Fruit fly (Drosophila melanogaster) whole organism, embryonic: ENCODE measurements around the gene Ppn.

Experiments
- CG13624 ChIP-seq: fragments of 200-800 bp; sonication (Bioruptor generic); optimal IDR thresholded peaks from 2 replicates; lab custom pipeline; 2016; ENCODE audit warnings: missing biosample characterization, missing genetic modification characterization
- CG4617 ChIP-seq: fragments of 200-800 bp; sonication (Bioruptor generic); optimal IDR thresholded peaks from 3 replicates; lab custom pipeline; 2016; ENCODE audit warnings: missing biosample characterization, missing genetic modification characterization, borderline replicate concordance
- scrt ChIP-seq: fragments of 200-800 bp; sonication (Bioruptor generic); optimal IDR thresholded peaks from 2 replicates; lab custom pipeline; 2018; ENCODE audit warnings: missing biosample characterization, mild to moderate bottlenecking, missing genetic modification characterization, moderate library complexity

dm6 chr3R:28562654-28563198 lies 22.6 kb upstream of the Ppn start:
- TF ChIP-seq scrt (GFP tag; lab: Kevin White, UChicago) (no peak), CG13624 (no peak), CG4617 (GFP tag; lab: Kevin White, UChicago) (no peak)
